Worm (Caenorhabditis elegans): ENCODE results near the gene C38D4.10.

C38D4.10 gene

ce11 chrIII:4792560-4793136 is 10.3 kb downstream of the C38D4.10 start, which contains the start of gene mip-1:
TSS of gene mip-1 (plus strand) at chrIII:4793086.
- TF ChIP-seq nhr-76 (tag; optimal IDR thresholded peaks at IDR 0.05) (no peak), lsy-2 (tag; optimal IDR thresholded peaks at IDR 0.05) (no peak), snpc-4 (tag; optimal IDR thresholded peaks at IDR 0.05) (no peak), mep-1 (tag; optimal IDR thresholded peaks at IDR 0.05) (no peak), mab-9 (GFP tag; IDR thresholded peaks at IDR 0.05) (no peak), efl-3 (GFP tag; optimal IDR thresholded peaks at IDR 0.05) (no peak), aha-1 (tag; optimal IDR thresholded peaks at IDR 0.05) (no peak), blmp-1 (tag; optimal IDR thresholded peaks at IDR 0.05) (no peak), nhr-19 (GFP tag; conservative IDR thresholded peaks at IDR 0.05) (no peak), lir-3 (tag; optimal IDR thresholded peaks at IDR 0.05; ENCODE audit: poor library complexity) (no peak)

ce11 chrIII:4796039-4796438 is 13.7 kb downstream of the C38D4.10 start:
- peak; percentile 8 for TF ChIP-seq aly-2 (tag; optimal IDR thresholded peaks at IDR 0.05)
- TF ChIP-seq lin-14 (GFP tag; optimal IDR thresholded peaks at IDR 0.05): peak; percentile 93
- no peak for TF ChIP-seq unc-62 (GFP tag; optimal IDR thresholded peaks at IDR 0.05)
- TF ChIP-seq fkh-8 (tag; optimal IDR thresholded peaks at IDR 0.05): no peak
- peak; percentile 53 to 79 for TF ChIP-seq lin-35 (GFP tag; optimal IDR thresholded peaks at IDR 0.05)
- TF ChIP-seq nhr-237 (tag; optimal IDR thresholded peaks at IDR 0.05): peak; percentile 5
- no peak for TF ChIP-seq ceh-88 (GFP tag; IDR thresholded peaks at IDR 0.05)
- TF ChIP-seq snu-23 (GFP tag; optimal IDR thresholded peaks at IDR 0.05): peak; percentile 72
- TF ChIP-seq egl-13 (tag; optimal IDR thresholded peaks at IDR 0.05): no peak
- no peak for TF ChIP-seq grh-1 (GFP tag; IDR thresholded peaks at IDR 0.05)
- peak; percentile 2 to 53 (median 49) for TF ChIP-seq ceh-82 (tag; optimal IDR thresholded peaks at IDR 0.05)
- TF ChIP-seq nhr-20 (tag; optimal IDR thresholded peaks at IDR 0.05): peak; percentile 63
- TF ChIP-seq alr-1 (tag; optimal IDR thresholded peaks at IDR 0.05; ENCODE audit: borderline replicate concordance): no peak
- TF ChIP-seq tlp-1 (tag; optimal IDR thresholded peaks at IDR 0.05): no peak
- no peak for TF ChIP-seq ama-1 (optimal IDR thresholded peaks at IDR 0.05)
- no peak for TF ChIP-seq unc-98 (GFP tag; IDR thresholded peaks at IDR 0.05)
- no peak for TF ChIP-seq sptf-1 (tag; optimal IDR thresholded peaks at IDR 0.05)
- peak; percentile 52 for TF ChIP-seq lin-15B (tag; optimal IDR thresholded peaks at IDR 0.05)
- no peak for TF ChIP-seq hlh-4 (tag; optimal IDR thresholded peaks at IDR 0.05)
- peak; percentile 58 for TF ChIP-seq snpc-4 (tag; optimal IDR thresholded peaks at IDR 0.05)
- TF ChIP-seq elt-3 (tag; optimal IDR thresholded peaks at IDR 0.05): peak in 3 of 6 experiments; percentile 3 to 78 (median 38)
- no peak for TF ChIP-seq nhr-28 (tag; optimal IDR thresholded peaks at IDR 0.05)
- peak; percentile 99 for TF ChIP-seq fos-1 (tag; optimal IDR thresholded peaks at IDR 0.05)
- peak; percentile 47 for TF ChIP-seq swsn-7 (tag; optimal IDR thresholded peaks at IDR 0.05)
- TF ChIP-seq C04F5.9 (tag; optimal IDR thresholded peaks at IDR 0.05): peak; percentile 15
- no peak for TF ChIP-seq lin-39 (tag; optimal IDR thresholded peaks at IDR 0.05)
- peak; percentile 45 to 80 for TF ChIP-seq lsy-2 (tag; optimal IDR thresholded peaks at IDR 0.05)
- TF ChIP-seq ceh-8 (GFP tag; optimal IDR thresholded peaks at IDR 0.05): no peak
- TF ChIP-seq elt-2 (tag; optimal IDR thresholded peaks at IDR 0.05): no peak
- no peak for TF ChIP-seq Y116A8C.19 (tag; optimal IDR thresholded peaks at IDR 0.05; ENCODE audit: borderline replicate concordance)
- peak; percentile 80 for TF ChIP-seq blmp-1 (tag; optimal IDR thresholded peaks at IDR 0.05)
- TF ChIP-seq lin-13 (GFP tag; optimal IDR thresholded peaks at IDR 0.05): no peak
- no peak for TF ChIP-seq hlh-17 (GFP tag; optimal IDR thresholded peaks at IDR 0.05; ENCODE audit: borderline replicate concordance)
- TF ChIP-seq C16A3.4 (tag; optimal IDR thresholded peaks at IDR 0.05): peak; percentile 62
- TF ChIP-seq egl-27 (tag; optimal IDR thresholded peaks at IDR 0.05): no peak
- TF ChIP-seq xbp-1 (tag; optimal IDR thresholded peaks at IDR 0.05): peak; percentile 46
- no peak for TF ChIP-seq nhr-84 (tag; optimal IDR thresholded peaks at IDR 0.05)
- TF ChIP-seq unc-30 (tag; optimal IDR thresholded peaks at IDR 0.05): no peak
- TF ChIP-seq ces-1 (GFP tag; optimal IDR thresholded peaks at IDR 0.05): no peak
- no peak for TF ChIP-seq nhr-12 (tag; optimal IDR thresholded peaks at IDR 0.05)
- TF ChIP-seq tbx-2 (tag; optimal IDR thresholded peaks at IDR 0.05): peak; percentile 56
- TF ChIP-seq sox-4 (tag; optimal IDR thresholded peaks at IDR 0.05): no peak
- TF ChIP-seq unc-130 (tag; optimal IDR thresholded peaks at IDR 0.05): no peak
- TF ChIP-seq dpl-1 (GFP tag; optimal IDR thresholded peaks at IDR 0.05): peak; percentile 52 to 67 (median 61)

All from whole organism, L1 larva.